Worm (Caenorhabditis elegans) whole organism, L1 larva: ENCODE results near the gene math-26.

Experiments
- ama-1 ChIP-seq: fragments of 150-350 bp; optimal IDR thresholded peaks from 2 replicates; lab custom pipeline; 2014
- blmp-1 ChIP-seq: fragments of 150-350 bp; optimal IDR thresholded peaks from 2 replicates; lab custom pipeline; 2014; ENCODE audit warnings: missing biosample characterization, missing genetic modification characterization
- ceh-82 ChIP-seq, 3 experiments: fragments of 150-350 bp in 1 of 3; sonication (generic microtip) in 2 of 3; optimal IDR thresholded peaks; 2 replicates each; lab custom pipeline; 2014 to 2017; ENCODE audit warnings: missing biosample characterization in 3 of 3, missing genetic modification characterization in 3 of 3
- dsc-1 ChIP-seq: sonication (generic microtip); optimal IDR thresholded peaks from 2 replicates; lab custom pipeline; 2016; ENCODE audit warnings: mild to moderate bottlenecking, missing genetic modification characterization, missing compliant biosample characterization
- lin-13 ChIP-seq: fragments of 150-350 bp; optimal IDR thresholded peaks from 2 replicates; lab custom pipeline; 2014; ENCODE audit warnings: missing biosample characterization, missing genetic modification reagents, missing genetic modification characterization
- lin-14 ChIP-seq: fragments of 200-800 bp; sonication (Bioruptor generic); optimal IDR thresholded peaks from 2 replicates; lab custom pipeline; 2018; ENCODE audit warnings: mild to moderate bottlenecking, missing genetic modification characterization, moderate library complexity, missing compliant biosample characterization
- mep-1 ChIP-seq: fragments of 150-350 bp; optimal IDR thresholded peaks from 2 replicates; lab custom pipeline; 2014; ENCODE audit warnings: missing biosample characterization, missing genetic modification characterization
- nhr-11 ChIP-seq: fragments of 150-350 bp; optimal IDR thresholded peaks from 2 replicates; lab custom pipeline; 2014; ENCODE audit warnings: missing biosample characterization, missing genetic modification characterization
- nhr-237 ChIP-seq: fragments of 150-350 bp; optimal IDR thresholded peaks from 2 replicates; lab custom pipeline; 2014; ENCODE audit warnings: missing biosample characterization, missing genetic modification characterization
- nhr-28 ChIP-seq: fragments of 150-350 bp; optimal IDR thresholded peaks from 2 replicates; lab custom pipeline; 2014; ENCODE audit warnings: missing biosample characterization, missing genetic modification characterization
- pag-3 ChIP-seq: sonication (generic microtip); optimal IDR thresholded peaks from 2 replicates; lab custom pipeline; 2017; ENCODE audit warnings: missing genetic modification characterization, mild to moderate bottlenecking, missing compliant biosample characterization, antibody characterized with exemption, borderline replicate concordance; ENCODE audit not compliant: insufficient read depth
- pqm-1 ChIP-seq: sonication (generic microtip); optimal IDR thresholded peaks from 3 replicates; lab custom pipeline; 2017; ENCODE audit warnings: missing biosample characterization, missing genetic modification characterization
- rnt-1 ChIP-seq: sonication (generic microtip); optimal IDR thresholded peaks from 2 replicates; lab custom pipeline; 2016; ENCODE audit warnings: mild to moderate bottlenecking, missing genetic modification characterization, moderate library complexity, missing compliant biosample characterization
- tlp-1 ChIP-seq: fragments of 150-350 bp; optimal IDR thresholded peaks from 2 replicates; lab custom pipeline; 2014; ENCODE audit warnings: missing biosample characterization, missing genetic modification characterization

ce11 chrII:1725735-1726134 lies 45.7 kb upstream of the math-26 start, which contains the start of gene F45C12.17:
- TF ChIP-seq nhr-237 (no peak), ceh-82 (tag; optimal IDR thresholded peaks at IDR 0.05; lab: Kevin White, UChicago) (no peak), lin-13 (GFP tag; lab: Kevin White, UChicago) (no peak), nhr-11 (tag; lab: Kevin White, UChicago) (no peak), pag-3 (tag; lab: Kevin White, UChicago) (no peak), pqm-1 (tag; lab: Kevin White, UChicago) (no peak), tlp-1 (tag; lab: Kevin White, UChicago) (no peak), blmp-1 (tag; lab: Kevin White, UChicago) (no peak), ama-1 (lab: Kevin White, UChicago) (no peak), lin-14 (GFP tag; lab: Kevin White, UChicago) (no peak), dsc-1 (tag; lab: Kevin White, UChicago) (no peak), nhr-28 (tag; lab: Kevin White, UChicago) (no peak), mep-1 (tag; lab: Kevin White, UChicago) (no peak), rnt-1 (tag; lab: Kevin White, UChicago) (no peak)
